Worm (Caenorhabditis elegans) whole organism, L1 larva: ENCODE results near the gene catp-4.

Experiments
- C04F5.9 ChIP-seq: sonication (generic microtip); optimal IDR thresholded peaks from 2 replicates; lab custom pipeline; 2016; ENCODE audit warnings: missing genetic modification characterization, missing compliant biosample characterization
- C16A3.4 ChIP-seq: fragments of 150-350 bp; optimal IDR thresholded peaks from 2 replicates; lab custom pipeline; 2014; ENCODE audit warnings: missing biosample characterization, missing genetic modification characterization
- C34B4.2 ChIP-seq: sonication (generic microtip); optimal IDR thresholded peaks from 2 replicates; lab custom pipeline; 2017; ENCODE audit warnings: mild to moderate bottlenecking, missing genetic modification characterization, missing compliant biosample characterization
- F16B12.6 ChIP-seq: fragments of 150-350 bp; optimal IDR thresholded peaks from 2 replicates; lab custom pipeline; 2014; ENCODE audit warnings: missing biosample characterization, missing genetic modification characterization
- Y116A8C.19 ChIP-seq: sonication (generic microtip); optimal IDR thresholded peaks from 2 replicates; lab custom pipeline; 2016; ENCODE audit warnings: missing compliant biosample characterization, missing genetic modification characterization, borderline replicate concordance
- alr-1 ChIP-seq: fragments of 200-800 bp; sonication (Bioruptor generic); optimal IDR thresholded peaks from 2 replicates; lab custom pipeline; 2018; ENCODE audit warnings: borderline replicate concordance, mild to moderate bottlenecking, missing genetic modification characterization, missing compliant biosample characterization
- aly-2 ChIP-seq: fragments of 150-350 bp; optimal IDR thresholded peaks from 2 replicates; lab custom pipeline; 2014; ENCODE audit warnings: missing biosample characterization, missing genetic modification characterization
- ama-1 ChIP-seq: fragments of 150-350 bp; optimal IDR thresholded peaks from 2 replicates; lab custom pipeline; 2014
- blmp-1 ChIP-seq: fragments of 150-350 bp; optimal IDR thresholded peaks from 2 replicates; lab custom pipeline; 2014; ENCODE audit warnings: missing biosample characterization, missing genetic modification characterization
- ceh-63 ChIP-seq: fragments of 200-800 bp; sonication (Bioruptor generic); optimal IDR thresholded peaks from 2 replicates; lab custom pipeline; 2018; ENCODE audit warnings: mild to moderate bottlenecking, missing genetic modification characterization, missing compliant biosample characterization
- ceh-82 ChIP-seq, 3 experiments: fragments of 150-350 bp in 1 of 3; sonication (generic microtip) in 2 of 3; optimal IDR thresholded peaks; 2 replicates each; lab custom pipeline; 2014 to 2017; ENCODE audit warnings: missing biosample characterization in 3 of 3, missing genetic modification characterization in 3 of 3
- ceh-88 ChIP-seq: fragments of 200-800 bp; sonication (Bioruptor generic); IDR thresholded peaks from 2 replicates; pipeline ENCODE4 v1.3.6; 2022; ENCODE audit warnings: missing genetic modification characterization, missing compliant biosample characterization
- ceh-90 ChIP-seq: sonication (generic microtip); optimal IDR thresholded peaks from 2 replicates; lab custom pipeline; 2016; ENCODE audit warnings: missing genetic modification characterization, missing compliant biosample characterization
- ces-1 ChIP-seq: fragments of 150-350 bp; optimal IDR thresholded peaks from 2 replicates; lab custom pipeline; 2014; ENCODE audit warnings: missing biosample characterization, missing genetic modification reagents, missing genetic modification characterization
- efl-1 ChIP-seq, 4 experiments: fragments of 150-350 bp; optimal IDR thresholded peaks in 3 of 4; peaks in 1 of 4; 1 replicate in 1 of 4; 2 replicates in 3 of 4; lab custom pipeline; 2014; ENCODE audit warnings: missing biosample characterization in 2 of 4, missing genetic modification characterization in 2 of 4, missing genetic modification reagents in 2 of 4
- efl-3 ChIP-seq: fragments of 200-800 bp; sonication (Bioruptor generic); optimal IDR thresholded peaks from 2 replicates; lab custom pipeline; 2018; ENCODE audit warnings: mild to moderate bottlenecking, missing genetic modification characterization, missing compliant biosample characterization
- elt-3 ChIP-seq, 6 experiments: fragments of 150-350 bp in 1 of 6; sonication (generic microtip); optimal IDR thresholded peaks; 2 replicates each; lab custom pipeline; 2017 to 2018; ENCODE audit warnings: missing biosample characterization in 6 of 6, missing genetic modification characterization in 6 of 6, inconsistent platforms in 1 of 6
- fkh-10 ChIP-seq: sonication (generic microtip); optimal IDR thresholded peaks from 2 replicates; lab custom pipeline; 2017; ENCODE audit warnings: missing biosample characterization, missing genetic modification reagents, missing genetic modification characterization
- fkh-8 ChIP-seq: sonication (generic microtip); optimal IDR thresholded peaks from 2 replicates; lab custom pipeline; 2016; ENCODE audit warnings: mild to moderate bottlenecking, missing genetic modification characterization, missing compliant biosample characterization
- fos-1 ChIP-seq: fragments of 150-350 bp; optimal IDR thresholded peaks from 2 replicates; lab custom pipeline; 2014; ENCODE audit warnings: missing biosample characterization, missing genetic modification characterization
- grh-1 ChIP-seq: fragments of 200-800 bp; sonication (Bioruptor generic); IDR thresholded peaks from 2 replicates; pipeline ENCODE4 v1.3.6; 2022; ENCODE audit warnings: missing genetic modification reagents, missing genetic modification characterization, missing compliant biosample characterization
- hpl-2 ChIP-seq: fragments of 150-350 bp; optimal IDR thresholded peaks from 2 replicates; lab custom pipeline; 2014; ENCODE audit warnings: missing biosample characterization, missing genetic modification reagents, missing genetic modification characterization
- irx-1 ChIP-seq: sonication (generic microtip); optimal IDR thresholded peaks from 2 replicates; lab custom pipeline; 2016; ENCODE audit warnings: missing genetic modification characterization, missing compliant biosample characterization
- lin-13 ChIP-seq: fragments of 150-350 bp; optimal IDR thresholded peaks from 2 replicates; lab custom pipeline; 2014; ENCODE audit warnings: missing biosample characterization, missing genetic modification reagents, missing genetic modification characterization
- lin-14 ChIP-seq: fragments of 200-800 bp; sonication (Bioruptor generic); optimal IDR thresholded peaks from 2 replicates; lab custom pipeline; 2018; ENCODE audit warnings: mild to moderate bottlenecking, missing genetic modification characterization, moderate library complexity, missing compliant biosample characterization
- lin-35 ChIP-seq, 2 experiments: fragments of 150-350 bp; optimal IDR thresholded peaks; 2 replicates each; lab custom pipeline; 2014; ENCODE audit warnings: missing biosample characterization in 2 of 2, missing genetic modification characterization in 2 of 2, missing genetic modification reagents in 2 of 2
- lin-39 ChIP-seq: fragments of 150-350 bp; optimal IDR thresholded peaks from 2 replicates; lab custom pipeline; 2014; ENCODE audit warnings: missing biosample characterization, missing genetic modification reagents, missing genetic modification characterization
- mab-9 ChIP-seq: fragments of 200-800 bp; sonication (Bioruptor generic); IDR thresholded peaks from 2 replicates; pipeline ENCODE4 v1.3.6; 2022; ENCODE audit warnings: missing genetic modification reagents, missing genetic modification characterization, missing compliant biosample characterization
- mdl-1 ChIP-seq, 2 experiments: fragments of 150-350 bp; optimal IDR thresholded peaks; 2 replicates each; lab custom pipeline; 2014 to 2017; ENCODE audit warnings: missing biosample characterization in 2 of 2, missing genetic modification characterization in 2 of 2, inconsistent platforms in 1 of 2
- mef-2 ChIP-seq: fragments of 150-350 bp; optimal IDR thresholded peaks from 2 replicates; lab custom pipeline; 2014; ENCODE audit warnings: missing biosample characterization, missing genetic modification characterization
- mep-1 ChIP-seq: fragments of 150-350 bp; optimal IDR thresholded peaks from 2 replicates; lab custom pipeline; 2014; ENCODE audit warnings: missing biosample characterization, missing genetic modification characterization
- nhr-11 ChIP-seq: fragments of 150-350 bp; optimal IDR thresholded peaks from 2 replicates; lab custom pipeline; 2014; ENCODE audit warnings: missing biosample characterization, missing genetic modification characterization
- nhr-12 ChIP-seq: sonication (generic microtip); optimal IDR thresholded peaks from 2 replicates; lab custom pipeline; 2017; ENCODE audit warnings: missing biosample characterization, missing genetic modification characterization
- nhr-19 ChIP-seq: fragments of 200-800 bp; sonication (Bioruptor generic); conservative IDR thresholded peaks from 2 replicates; pipeline ENCODE4 v1.3.6; 2022; ENCODE audit warnings: missing genetic modification characterization, missing compliant biosample characterization
- nhr-237 ChIP-seq: fragments of 150-350 bp; optimal IDR thresholded peaks from 2 replicates; lab custom pipeline; 2014; ENCODE audit warnings: missing biosample characterization, missing genetic modification characterization
- nhr-76 ChIP-seq: sonication (generic microtip); optimal IDR thresholded peaks from 2 replicates; lab custom pipeline; 2017; ENCODE audit warnings: missing biosample characterization, missing genetic modification characterization
- nhr-77 ChIP-seq: fragments of 150-350 bp; optimal IDR thresholded peaks from 2 replicates; lab custom pipeline; 2014; ENCODE audit warnings: missing biosample characterization, missing genetic modification characterization
- nhr-84 ChIP-seq: sonication (generic microtip); optimal IDR thresholded peaks from 2 replicates; lab custom pipeline; 2017; ENCODE audit warnings: missing biosample characterization, missing genetic modification characterization
- nhr-85 ChIP-seq: sonication (generic microtip); peaks from one replicate; lab custom pipeline; 2016; ENCODE audit warnings: missing genetic modification characterization, inconsistent platforms, missing compliant biosample characterization
- nhr-90 ChIP-seq: sonication (generic microtip); optimal IDR thresholded peaks from 2 replicates; lab custom pipeline; 2016; ENCODE audit warnings: mild to moderate bottlenecking, missing genetic modification characterization, missing compliant biosample characterization; ENCODE audit not compliant: poor library complexity
- pag-3 ChIP-seq: sonication (generic microtip); optimal IDR thresholded peaks from 2 replicates; lab custom pipeline; 2017; ENCODE audit warnings: missing genetic modification characterization, mild to moderate bottlenecking, missing compliant biosample characterization, antibody characterized with exemption, borderline replicate concordance; ENCODE audit not compliant: insufficient read depth
- rnt-1 ChIP-seq: sonication (generic microtip); optimal IDR thresholded peaks from 2 replicates; lab custom pipeline; 2016; ENCODE audit warnings: mild to moderate bottlenecking, missing genetic modification characterization, moderate library complexity, missing compliant biosample characterization
- snu-23 ChIP-seq: sonication (generic microtip); optimal IDR thresholded peaks from 2 replicates; lab custom pipeline; 2016; ENCODE audit warnings: missing genetic modification characterization, missing compliant biosample characterization
- sox-4 ChIP-seq: sonication (generic microtip); optimal IDR thresholded peaks from 2 replicates; lab custom pipeline; 2016; ENCODE audit warnings: missing genetic modification characterization, missing compliant biosample characterization
- sup-37 ChIP-seq: fragments of 200-800 bp; sonication (Bioruptor generic); optimal IDR thresholded peaks from 2 replicates; lab custom pipeline; 2018; ENCODE audit warnings: mild to moderate bottlenecking, missing genetic modification characterization, missing compliant biosample characterization
- swsn-7 ChIP-seq: sonication (generic microtip); optimal IDR thresholded peaks from 2 replicates; lab custom pipeline; 2016; ENCODE audit warnings: missing genetic modification characterization, missing compliant biosample characterization
- tbx-2 ChIP-seq: sonication (generic microtip); optimal IDR thresholded peaks from 2 replicates; lab custom pipeline; 2016; ENCODE audit warnings: missing genetic modification characterization, missing compliant biosample characterization
- unc-30 ChIP-seq: sonication (generic microtip); optimal IDR thresholded peaks from 2 replicates; lab custom pipeline; 2017; ENCODE audit warnings: missing biosample characterization, missing genetic modification characterization
- unc-86 ChIP-seq: sonication (generic microtip); optimal IDR thresholded peaks from 2 replicates; lab custom pipeline; 2016; ENCODE audit warnings: missing genetic modification characterization, missing compliant biosample characterization
- vab-15 ChIP-seq: sonication (generic microtip); optimal IDR thresholded peaks from 2 replicates; lab custom pipeline; 2017; ENCODE audit warnings: missing genotype, mild to moderate bottlenecking, missing genetic modification characterization, missing compliant biosample characterization
- xbp-1 ChIP-seq: sonication (generic microtip); optimal IDR thresholded peaks from 2 replicates; lab custom pipeline; 2016; ENCODE audit warnings: missing genetic modification characterization, missing compliant biosample characterization
- zag-1 ChIP-seq: fragments of 150-350 bp; optimal IDR thresholded peaks from 2 replicates; lab custom pipeline; 2014; ENCODE audit warnings: missing biosample characterization, missing genetic modification characterization
- zip-4 ChIP-seq: fragments of 200-800 bp; sonication (Bioruptor generic); optimal IDR thresholded peaks from 2 replicates; lab custom pipeline; 2018; ENCODE audit warnings: mild to moderate bottlenecking, missing genetic modification characterization, moderate library complexity, missing compliant biosample characterization
- ztf-4 ChIP-seq: fragments of 150-350 bp; optimal IDR thresholded peaks from 2 replicates; lab custom pipeline; 2014; ENCODE audit warnings: missing biosample characterization, missing genetic modification characterization

catp-4 gene

ce11 chrII:14598367-14598766 is 5.0 kb downstream of the catp-4 start:
- TF ChIP-seq ceh-90 (no peak), nhr-19 (peak; percentile 83), alr-1 (tag; lab: Kevin White, UChicago) (no peak), mab-9 (GFP tag; lab: Robert Waterston, UW) (no peak), nhr-85 (peak; percentile 67), nhr-12 (no peak), nhr-90 (tag; lab: Kevin White, UChicago) (peak; percentile 66), fos-1 (tag; lab: Kevin White, UChicago) (no peak), tbx-2 (tag; lab: Kevin White, UChicago) (peak; percentile 52), mep-1 (tag; lab: Kevin White, UChicago) (peak; percentile 73), mdl-1 (tag; optimal IDR thresholded peaks at IDR 0.05; lab: Kevin White, UChicago) (peak in 1 of 2 experiments; percentile 89), C34B4.2 (tag; lab: Kevin White, UChicago) (no peak), xbp-1 (tag; lab: Kevin White, UChicago) (peak; percentile 57), nhr-77 (tag; lab: Kevin White, UChicago) (peak; percentile 84), nhr-84 (tag; lab: Kevin White, UChicago) (no peak), Y116A8C.19 (no peak), unc-30 (tag; lab: Kevin White, UChicago) (no peak), F16B12.6 (tag; lab: Kevin White, UChicago) (no peak), ces-1 (GFP tag; lab: Kevin White, UChicago) (no peak), lin-14 (GFP tag; lab: Kevin White, UChicago) (peak; percentile 87), zag-1 (tag; lab: Kevin White, UChicago) (no peak), lin-39 (tag; lab: Kevin White, UChicago) (no peak), sup-37 (GFP tag; lab: Kevin White, UChicago) (peak; percentile 44), hpl-2 (GFP tag; lab: Kevin White, UChicago) (no peak), elt-3 (tag; optimal IDR thresholded peaks at IDR 0.05; lab: Kevin White, UChicago) (peak in 2 of 6 experiments; percentile 38 to 54), C04F5.9 (tag; lab: Kevin White, UChicago) (no peak), snu-23 (peak; percentile 87), sox-4 (no peak), rnt-1 (tag; lab: Kevin White, UChicago) (peak; percentile 82), nhr-237 (tag; lab: Kevin White, UChicago) (no peak), efl-3 (GFP tag; lab: Kevin White, UChicago) (no peak), efl-1 (optimal IDR thresholded peaks at IDR 0.05; lab: Kevin White, UChicago) (peak; percentile 32 to 51), efl-1 (GFP tag; optimal IDR thresholded peaks at IDR 0.05 in 1 of 2; lab: Kevin White, UChicago) (peak; percentile 42 to 92), C16A3.4 (peak; percentile 19), fkh-8 (tag; lab: Kevin White, UChicago) (peak; percentile 73), grh-1 (no peak), vab-15 (no peak), mef-2 (no peak), ceh-63 (GFP tag; lab: Kevin White, UChicago) (no peak), ceh-88 (GFP tag; lab: Robert Waterston, UW) (no peak), nhr-76 (tag; lab: Kevin White, UChicago) (no peak), nhr-11 (tag; lab: Kevin White, UChicago) (peak; percentile 73), ceh-82 (tag; optimal IDR thresholded peaks at IDR 0.05; lab: Kevin White, UChicago) (no peak), irx-1 (tag; lab: Kevin White, UChicago) (peak; percentile 17), ama-1 (peak; percentile 32), swsn-7 (peak; percentile 69), blmp-1 (no peak), fkh-10 (GFP tag; lab: Kevin White, UChicago) (no peak), zip-4 (no peak), pag-3 (tag; lab: Kevin White, UChicago) (no peak), lin-35 (GFP tag; optimal IDR thresholded peaks at IDR 0.05; lab: Kevin White, UChicago) (peak; percentile 56 to 80), aly-2 (tag; lab: Kevin White, UChicago) (no peak), ztf-4 (tag; lab: Kevin White, UChicago) (peak; percentile 69), lin-13 (GFP tag; lab: Kevin White, UChicago) (peak; percentile 57), unc-86 (tag; lab: Kevin White, UChicago) (no peak)
